Worm (Caenorhabditis elegans): ENCODE results near the gene D1054.18.

Gene D1054.18

ce11 chrV:10818498-10818897, 17.5 kb upstream of the D1054.18 start:
- TF ChIP-seq ces-1 (GFP tag; optimal IDR thresholded peaks at IDR 0.05) (peak; percentile 48), unc-39 (tag; optimal IDR thresholded peaks at IDR 0.05) (no peak)

ce11 chrV:10816831-10817230, 15.8 kb upstream of the D1054.18 start:
- TF ChIP-seq unc-130 (GFP tag; optimal IDR thresholded peaks at IDR 0.05) (no peak), ces-1 (GFP tag; optimal IDR thresholded peaks at IDR 0.05) (peak; percentile 71), daf-8 (GFP tag; IDR thresholded peaks at IDR 0.05) (no peak), Y48G9A.11 (GFP tag; IDR thresholded peaks at IDR 0.05) (no peak), daf-16 (GFP tag; optimal IDR thresholded peaks at IDR 0.05) (no peak), daf-16 (tag; optimal IDR thresholded peaks at IDR 0.05) (no peak), ctbp-1 (GFP tag; IDR thresholded peaks at IDR 0.05) (0 out of 2 replicates have a peak, but pooled peaks have one; percentile 25)

ce11 chrV:10814333-10814732, 13.3 kb upstream of the D1054.18 start:
- TF ChIP-seq nhr-102 (tag; optimal IDR thresholded peaks at IDR 0.05) (no peak), daf-8 (GFP tag; IDR thresholded peaks at IDR 0.05) (no peak), cey-2 (tag; optimal IDR thresholded peaks at IDR 0.05; ENCODE audit: borderline replicate concordance, insufficient read depth) (no peak), unc-62 (GFP tag; optimal IDR thresholded peaks at IDR 0.05 in 1 of 2) (peak in 1 of 2 experiments; percentile 91), unc-62 (tag; optimal IDR thresholded peaks at IDR 0.05) (no peak), lir-3 (tag; optimal IDR thresholded peaks at IDR 0.05) (no peak)

- no peak for TF ChIP-seq daf-8 (GFP tag; IDR thresholded peaks at IDR 0.05)
- TF ChIP-seq F10B5.3 (tag; optimal IDR thresholded peaks at IDR 0.05), result no peak
- TF ChIP-seq hmg-1.1 (GFP tag; IDR thresholded peaks at IDR 0.05), result no peak
- TF ChIP-seq unc-130 (GFP tag; optimal IDR thresholded peaks at IDR 0.05), result peak; percentile 37
- TF ChIP-seq mxl-3 (GFP tag; optimal IDR thresholded peaks at IDR 0.05), result no peak
- TF ChIP-seq hlh-30 (tag; optimal IDR thresholded peaks at IDR 0.05; ENCODE audit: insufficient read depth), result peak; percentile 61
- TF ChIP-seq nhr-237 (tag; optimal IDR thresholded peaks at IDR 0.05), result no peak
- no peak for TF ChIP-seq zag-1 (tag; optimal IDR thresholded peaks at IDR 0.05)
- peak; percentile 57 for TF ChIP-seq dpl-1 (GFP tag; optimal IDR thresholded peaks at IDR 0.05)
- no peak for TF ChIP-seq jun-1 (tag; optimal IDR thresholded peaks at IDR 0.05)
- no peak for TF ChIP-seq nhr-28 (tag; optimal IDR thresholded peaks at IDR 0.05)
- TF ChIP-seq tag-97 (GFP tag; IDR thresholded peaks at IDR 0.05), result no peak
- peak; percentile 66 for TF ChIP-seq mes-2 (tag; optimal IDR thresholded peaks at IDR 0.05; ENCODE audit: poor library complexity, severe bottlenecking)
- peak; percentile 63 for TF ChIP-seq nhr-6 (tag; optimal IDR thresholded peaks at IDR 0.05)
- TF ChIP-seq nhr-77 (tag; optimal IDR thresholded peaks at IDR 0.05), result no peak
- no peak for TF ChIP-seq zip-11 (GFP tag; IDR thresholded peaks at IDR 0.05)
- TF ChIP-seq ceh-82 (tag; optimal IDR thresholded peaks at IDR 0.05), result no peak
- peak; percentile 86 for TF ChIP-seq lin-38 (GFP tag; IDR thresholded peaks at IDR 0.05)
- no peak for TF ChIP-seq Y5F2A.4 (GFP tag; optimal IDR thresholded peaks at IDR 0.05)
- no peak for TF ChIP-seq ama-1 (optimal IDR thresholded peaks at IDR 0.05)
- TF ChIP-seq lin-1 (GFP tag; IDR thresholded peaks at IDR 0.05), result no peak
- TF ChIP-seq Y48G9A.11 (GFP tag; IDR thresholded peaks at IDR 0.05), result peak; percentile 44; the same call in 1 of the 2 replicates
- no peak for TF ChIP-seq F26F4.8 (GFP tag; conservative IDR thresholded peaks at IDR 0.05)
- peak; percentile 72 for TF ChIP-seq F49E8.2 (tag; optimal IDR thresholded peaks at IDR 0.05; ENCODE audit: borderline replicate concordance)
- no peak for TF ChIP-seq pha-4 (GFP tag; IDR thresholded peaks at IDR 0.05)
- TF ChIP-seq pha-4 (tag; optimal IDR thresholded peaks at IDR 0.05), result no peak
- TF ChIP-seq ztf-7 (tag; optimal IDR thresholded peaks at IDR 0.05), result no peak
Measured at ce11 chrV:10813425-10814156, 12.6 kb upstream of the D1054.18 start, which contains the start of the genes C29A12.1 and lig-1. C29A12.1 (minus strand) TSS chrV:10813487. lig-1 (plus strand) TSS chrV:10814106.

Data from whole organism, L4 larva.